Fruit fly (Drosophila melanogaster): ENCODE measurements around the gene TotM.
A peak's percentile ranks its signal among the peaks of the same experiment; 100 is the strongest.

DNA sequence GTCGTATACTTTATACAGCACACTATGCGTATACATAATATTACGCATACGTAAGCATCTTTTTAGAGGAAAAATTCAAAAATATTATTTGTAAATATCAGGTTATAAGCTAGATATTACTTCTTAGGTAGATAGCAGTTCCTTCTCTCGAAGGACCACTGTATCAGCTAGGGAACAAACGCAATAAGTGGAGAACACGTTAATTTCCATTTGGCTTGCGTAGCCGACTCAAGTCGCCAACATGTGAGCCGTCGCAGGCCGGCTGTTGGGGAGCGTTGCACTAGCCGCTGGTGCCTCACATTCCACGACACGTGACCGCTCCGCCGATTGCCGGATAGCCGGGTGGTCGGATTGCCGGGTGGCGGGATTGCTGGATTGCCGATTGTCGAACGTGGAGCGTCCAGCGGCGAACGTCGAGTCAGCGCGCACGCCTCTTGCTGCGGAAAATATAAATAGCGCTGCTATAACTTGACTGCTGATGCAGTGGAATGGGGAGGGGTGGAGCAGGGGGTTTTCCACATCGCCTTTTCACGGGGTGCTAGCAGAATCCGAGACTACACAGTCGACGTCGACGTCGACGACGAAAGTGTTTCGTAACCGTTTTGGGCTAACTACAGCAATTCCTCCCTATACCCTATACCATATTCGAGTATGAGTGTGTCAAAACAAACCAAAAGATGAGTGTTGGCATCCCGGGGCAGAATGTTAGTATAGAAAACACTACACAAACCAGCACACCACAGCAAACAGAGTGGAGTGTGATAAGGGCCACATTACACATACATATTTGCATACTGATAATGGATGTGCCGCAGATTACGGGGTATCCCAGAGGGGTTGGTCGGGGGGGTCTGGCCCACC is 26.4 kb upstream of the TotM start:
- peak; percentile 79 for TF ChIP-seq toe (GFP tag; optimal IDR thresholded peaks at IDR 0.05)
- TF ChIP-seq CG11617 (GFP tag; optimal IDR thresholded peaks at IDR 0.05) = peak; percentile 77
- peak; percentile 78 for TF ChIP-seq CG5204 (GFP tag; optimal IDR thresholded peaks at IDR 0.05)
- TF ChIP-seq tj (GFP tag; optimal IDR thresholded peaks at IDR 0.05) = peak; percentile 100
- TF ChIP-seq cnc (optimal IDR thresholded peaks at IDR 0.05) = peak in 1 of 2 experiments; percentile 46
- TF ChIP-seq CG7045 (GFP tag; optimal IDR thresholded peaks at IDR 0.05) = peak; percentile 75
- peak; percentile 72 for TF ChIP-seq CG7101 (tag; optimal IDR thresholded peaks at IDR 0.05)
- peak; percentile 17 for TF ChIP-seq Crg-1 (GFP tag; optimal IDR thresholded peaks at IDR 0.05)
- TF ChIP-seq kay (GFP tag; ENCODE audit: borderline replicate concordance) = peak; percentile 95
- peak; percentile 80 for TF ChIP-seq Mnt (GFP tag; optimal IDR thresholded peaks at IDR 0.05)
- TF ChIP-seq CG12768 (GFP tag; optimal IDR thresholded peaks at IDR 0.05) = peak; percentile 68
- peak; percentile 51 for TF ChIP-seq bab1 (GFP tag; optimal IDR thresholded peaks at IDR 0.05)
